Worm (Caenorhabditis elegans): ENCODE data around the gene rps-27.

Gene rps-27

DNA sequence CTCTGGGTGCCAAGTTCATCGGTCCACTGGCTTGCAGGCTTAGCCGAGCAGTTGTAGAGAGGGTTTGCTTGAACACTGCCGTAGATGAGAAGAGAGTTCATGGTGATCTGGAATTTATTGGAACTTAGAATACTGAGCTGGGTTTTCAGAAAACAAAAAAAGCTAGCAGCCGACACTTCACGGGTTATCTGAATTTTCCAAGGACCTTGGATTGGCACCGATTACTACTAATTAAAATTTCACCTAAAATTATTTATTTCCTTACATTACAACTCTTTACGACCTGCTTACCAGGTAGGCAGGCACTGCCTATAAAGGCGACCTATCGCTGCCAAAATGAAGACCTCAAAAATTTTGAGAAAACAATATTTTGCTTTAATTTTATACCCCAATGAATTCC is 47.9 kb downstream of the rps-27 start, which contains the start of gene srt-52:
Gene srt-52 (minus strand): TSS at position 101 of the 400 bp plus-strand sequence.
- TF ChIP-seq Y53G8AR.9 (GFP tag; conservative IDR thresholded peaks at IDR 0.05) (no peak), sea-2 (GFP tag; IDR thresholded peaks at IDR 0.05) (no peak), dpff-1 (tag; optimal IDR thresholded peaks at IDR 0.05) (no peak), chd-7 (tag; optimal IDR thresholded peaks at IDR 0.05) (no peak), tbp1 (GFP tag; optimal IDR thresholded peaks at IDR 0.05) (no peak), unc-130 (GFP tag; optimal IDR thresholded peaks at IDR 0.05) (no peak), madf-10 (tag; optimal IDR thresholded peaks at IDR 0.05) (no peak), C06A6.2 (GFP tag; conservative IDR thresholded peaks at IDR 0.05) (no peak), lsl-1 (GFP tag; optimal IDR thresholded peaks at IDR 0.05) (no peak), rcor-1 (GFP tag; IDR thresholded peaks at IDR 0.05) (no peak)
